Fruit fly (Drosophila melanogaster): Measurements from ENCODE around the gene DNAlig3.

- TF ChIP-seq usp (GFP tag; optimal IDR thresholded peaks at IDR 0.05) (no peak), pan (optimal IDR thresholded peaks at IDR 0.05) (no peak), psq (optimal IDR thresholded peaks at IDR 0.05) (no peak), EcR (GFP tag; optimal IDR thresholded peaks at IDR 0.05) (no peak)
These were observed 45.7 kb upstream of the DNAlig3 start, which contains the start of gene vrs for dm6 chr3R:12447353-12447752.

All from whole organism.